Worm (Caenorhabditis elegans): ENCODE data around the gene nhr-209.

Gene nhr-209

DNA sequence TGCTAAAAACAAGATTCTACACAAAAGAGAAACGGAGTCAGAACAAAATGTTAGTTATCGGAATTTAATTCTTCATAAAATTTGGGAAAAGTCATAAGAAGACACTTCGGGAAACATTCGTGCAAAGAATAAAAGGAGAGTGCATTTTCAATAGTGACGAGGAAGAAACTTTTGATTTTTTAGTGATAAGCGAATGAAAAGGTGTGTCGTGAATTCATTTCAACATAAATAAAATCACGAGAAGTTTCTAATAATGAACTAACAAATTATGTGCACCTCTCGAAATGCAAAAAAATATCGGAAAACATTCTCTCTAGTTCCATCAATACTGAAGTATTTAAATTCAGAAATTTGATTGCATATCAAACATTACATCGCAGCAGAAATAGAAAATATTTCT lies 22.0 kb upstream of the nhr-209 start (continued):
- TF ChIP-seq ceh-32 (tag; optimal IDR thresholded peaks at IDR 0.05; ENCODE audit: poor library complexity) (no peak), sdz-12 (GFP tag; optimal IDR thresholded peaks at IDR 0.05) (no peak), egl-27 (tag; optimal IDR thresholded peaks at IDR 0.05) (no peak), nhr-42 (GFP tag; IDR thresholded peaks at IDR 0.05) (no peak), nhr-25 (tag; optimal IDR thresholded peaks at IDR 0.05; ENCODE audit: borderline replicate concordance, insufficient read depth) (no peak), dmd-9 (GFP tag; IDR thresholded peaks at IDR 0.05) (no peak), attf-4 (tag; optimal IDR thresholded peaks at IDR 0.05) (no peak), aly-2 (tag; optimal IDR thresholded peaks at IDR 0.05) (no peak), ctbp-1 (GFP tag; IDR thresholded peaks at IDR 0.05) (no peak), zip-11 (GFP tag; IDR thresholded peaks at IDR 0.05) (no peak), dmd-6 (GFP tag; IDR thresholded peaks at IDR 0.05) (peak; percentile 51)

- TF ChIP-seq hif-1 (tag; optimal IDR thresholded peaks at IDR 0.05) (no peak), tag-97 (GFP tag; IDR thresholded peaks at IDR 0.05) (no peak), ama-1 (optimal IDR thresholded peaks at IDR 0.05) (no peak)
Measured at ce11 chrV:12080274-12080673, 17.7 kb upstream of the nhr-209 start, which contains the start of gene R07B7.9. R07B7.9 (minus strand) TSS chrV:12080374.

DNA sequence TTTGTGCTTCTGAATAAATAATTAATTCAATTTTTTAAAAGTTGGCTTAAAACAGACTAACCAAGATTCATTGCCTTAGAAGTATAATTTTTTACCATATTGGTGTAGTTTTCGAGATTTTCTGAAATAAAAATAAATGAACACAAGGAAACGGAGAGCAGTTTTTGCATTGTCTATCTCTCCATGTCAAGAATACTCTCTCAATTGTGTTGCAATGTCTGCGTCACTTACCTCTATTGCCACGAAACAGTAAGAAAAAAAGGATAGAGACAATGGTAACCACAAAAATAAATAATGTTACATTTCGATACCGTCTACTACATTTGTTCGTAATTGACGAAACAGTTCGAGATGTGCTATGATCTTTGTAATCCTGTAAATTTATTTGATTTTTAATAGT lies 15.0 kb upstream of the nhr-209 start, which contains the start of gene R07B7.10:
R07B7.10 (plus strand) TSS at position 285 of the 400 bp plus-strand sequence.
- peak; percentile 14 for TF ChIP-seq dve-1 (tag; optimal IDR thresholded peaks at IDR 0.05; ENCODE audit: insufficient read depth)
- peak; percentile 18 for TF ChIP-seq nhr-28 (tag; optimal IDR thresholded peaks at IDR 0.05)
- no peak for TF ChIP-seq zag-1 (tag; optimal IDR thresholded peaks at IDR 0.05)

- TF ChIP-seq dmd-9 (GFP tag; IDR thresholded peaks at IDR 0.05) (no peak), fos-1 (tag; optimal IDR thresholded peaks at IDR 0.05) (no peak), dmd-6 (GFP tag; IDR thresholded peaks at IDR 0.05) (peak; percentile 25; the same call in 1 of the 2 replicates), unc-39 (tag; optimal IDR thresholded peaks at IDR 0.05) (no peak), ceh-82 (tag; optimal IDR thresholded peaks at IDR 0.05) (no peak)
Measured at ce11 chrV:12084216-12084615, 13.7 kb upstream of the nhr-209 start, which contains the start of gene R07B7.8. R07B7.8 (minus strand) TSS chrV:12084316.

- TF ChIP-seq Y5F2A.4 (GFP tag; optimal IDR thresholded peaks at IDR 0.05) (no peak), dmd-8 (GFP tag; IDR thresholded peaks at IDR 0.05) (no peak), daf-12 (tag; optimal IDR thresholded peaks at IDR 0.05) (no peak), spr-3 (GFP tag; optimal IDR thresholded peaks at IDR 0.05) (no peak), ztf-7 (tag; optimal IDR thresholded peaks at IDR 0.05) (no peak), mes-2 (tag; optimal IDR thresholded peaks at IDR 0.05; ENCODE audit: poor library complexity, severe bottlenecking) (no peak), daf-19 (GFP tag; conservative IDR thresholded peaks at IDR 0.05) (no peak), F37D6.2 (tag; optimal IDR thresholded peaks at IDR 0.05) (no peak), F49E8.2 (tag; optimal IDR thresholded peaks at IDR 0.05; ENCODE audit: borderline replicate concordance) (no peak), mdl-1 (tag; optimal IDR thresholded peaks at IDR 0.05) (no peak), unc-62 (GFP tag; optimal IDR thresholded peaks at IDR 0.05 in 1 of 2) (no peak), unc-62 (tag; optimal IDR thresholded peaks at IDR 0.05) (no peak)
Measured at ce11 chrV:12085867-12086634, 11.9 kb upstream of the nhr-209 start.

Data from whole organism, L4 larva.